Fruit fly (Drosophila melanogaster): ENCODE data around the gene sba.

sba gene

dm6 chr3R:23948466-23949413 lies 26.0 kb upstream of the sba start:
- TF ChIP-seq Jarid2 (GFP tag; optimal IDR thresholded peaks at IDR 0.05) = no peak
- TF ChIP-seq CG32532 (GFP tag; IDR thresholded peaks at IDR 0.05) = no peak
- no peak for TF ChIP-seq Myb (GFP tag; optimal IDR thresholded peaks at IDR 0.05)
- no peak for TF ChIP-seq pb (GFP tag; optimal IDR thresholded peaks at IDR 0.05)
- TF ChIP-seq CG33213 (GFP tag; optimal IDR thresholded peaks at IDR 0.05) = no peak
- 0 out of 2 replicates have a peak, but pooled peaks have one; percentile 19 for TF ChIP-seq CG3847 (GFP tag; IDR thresholded peaks at IDR 0.05)
- peak; percentile 87 for TF ChIP-seq lbe (GFP tag; optimal IDR thresholded peaks at IDR 0.05)
- TF ChIP-seq Hey (tag; optimal IDR thresholded peaks at IDR 0.05) = no peak
- no peak for TF ChIP-seq MESR4 (GFP tag; optimal IDR thresholded peaks at IDR 0.05)
- no peak for TF ChIP-seq unpg (GFP tag; optimal IDR thresholded peaks at IDR 0.05)
- TF ChIP-seq Drgx (GFP tag; IDR thresholded peaks at IDR 0.05) = peak; percentile 56; the same call in 1 of the 2 replicates
- no peak for TF ChIP-seq CG10462 (GFP tag; optimal IDR thresholded peaks at IDR 0.05)
- peak in 1 of 2 experiments; percentile 82 for TF ChIP-seq bsh (GFP tag; optimal IDR thresholded peaks at IDR 0.05)
- no peak for TF ChIP-seq gcm2 (GFP tag; optimal IDR thresholded peaks at IDR 0.05)
- no peak for TF ChIP-seq CG7372 (GFP tag; IDR thresholded peaks at IDR 0.05)
- TF ChIP-seq CG5180 (GFP tag; optimal IDR thresholded peaks at IDR 0.05) = no peak
- no peak for TF ChIP-seq Lim3 (GFP tag; IDR thresholded peaks at IDR 0.05)
- peak; percentile 20 for TF ChIP-seq cg (GFP tag; optimal IDR thresholded peaks at IDR 0.05)
- TF ChIP-seq gce (GFP tag; IDR thresholded peaks at IDR 0.05) = 0 out of 3 replicates have a peak, but pooled peaks have one; percentile 18
- TF ChIP-seq Hand (GFP tag; optimal IDR thresholded peaks at IDR 0.05) = no peak
- TF ChIP-seq CG17361 (GFP tag; IDR thresholded peaks at IDR 0.05) = no peak
- no peak for TF ChIP-seq Gsc (GFP tag; IDR thresholded peaks at IDR 0.05)
- no peak for TF ChIP-seq ems (GFP tag; optimal IDR thresholded peaks at IDR 0.05)
- TF ChIP-seq CG32772 (GFP tag; IDR thresholded peaks at IDR 0.05) = no peak
- peak; percentile 85 for TF ChIP-seq corto (GFP tag; optimal IDR thresholded peaks at IDR 0.05)
- no peak for TF ChIP-seq CkIIα-i1 (GFP tag; IDR thresholded peaks at IDR 0.05)
- TF ChIP-seq slbo (GFP tag; IDR thresholded peaks at IDR 0.05) = 0 out of 2 replicates have a peak, but pooled peaks have one; percentile 29
- no peak for TF ChIP-seq CG30431 (GFP tag; optimal IDR thresholded peaks at IDR 0.05)
- TF ChIP-seq Meics (GFP tag; optimal IDR thresholded peaks at IDR 0.05) = no peak
- peak; percentile 29; the same call in 1 of the 2 replicates for TF ChIP-seq Adf1 (GFP tag; IDR thresholded peaks at IDR 0.05)
- TF ChIP-seq bcd (GFP tag; optimal IDR thresholded peaks at IDR 0.05) = no peak
- no peak for TF ChIP-seq Dek (tag; optimal IDR thresholded peaks at IDR 0.05)
- TF ChIP-seq nom (GFP tag; optimal IDR thresholded peaks at IDR 0.05) = peak; percentile 86
- no peak for TF ChIP-seq CG34376 (GFP tag; optimal IDR thresholded peaks at IDR 0.05)

- TF ChIP-seq sim (GFP tag; IDR thresholded peaks at IDR 0.05) (no peak), oc (tag; optimal IDR thresholded peaks at IDR 0.05) (no peak), zen2 (GFP tag; IDR thresholded peaks at IDR 0.05; ENCODE audit: partially characterized antibody) (no peak), her (GFP tag; optimal IDR thresholded peaks at IDR 0.05) (no peak), odd (GFP tag; optimal IDR thresholded peaks at IDR 0.05) (no peak), CG6175 (GFP tag; IDR thresholded peaks at IDR 0.05) (no peak), CG17568 (GFP tag; optimal IDR thresholded peaks at IDR 0.05) (no peak), Antp (GFP tag; optimal IDR thresholded peaks at IDR 0.05) (no peak), mirr (GFP tag; optimal IDR thresholded peaks at IDR 0.05) (no peak), peb (GFP tag; IDR thresholded peaks at IDR 0.05) (no peak), scrt (GFP tag; optimal IDR thresholded peaks at IDR 0.05) (no peak), fd64A (GFP tag; optimal IDR thresholded peaks at IDR 0.05) (no peak), CG6813 (GFP tag; optimal IDR thresholded peaks at IDR 0.05) (no peak), tup (GFP tag; optimal IDR thresholded peaks at IDR 0.05) (no peak), disco-r (GFP tag; optimal IDR thresholded peaks at IDR 0.05) (no peak)
Observed at dm6 chr3R:23948324-23948465, 25.4 kb upstream of the sba start, which contains the start of gene CG12268. TSS of gene CG12268 (minus strand) at chr3R:23948424.

All from whole organism, embryonic.